Fruit fly (Drosophila melanogaster) whole organism, prepupa: ENCODE measurements around the gene CecB.

Source experiments
- CG11294 ChIP-seq: fragments of 200-800 bp; sonication (Bioruptor generic); IDR thresholded peaks from 2 replicates; pipeline ENCODE4 v1.3.6; 2022; ENCODE audit warnings: missing biosample characterization, missing genetic modification characterization
- CG11902 ChIP-seq: fragments of 200-800 bp; sonication (Bioruptor generic); optimal IDR thresholded peaks from 3 replicates; lab custom pipeline; 2016; ENCODE audit warnings: missing biosample characterization, missing genetic modification characterization
- CG1621 ChIP-seq: fragments of 200-800 bp; sonication (Bioruptor generic); optimal IDR thresholded peaks from 3 replicates; lab custom pipeline; 2018; ENCODE audit warnings: missing biosample characterization, mild to moderate bottlenecking, missing genetic modification characterization
- CG3032 ChIP-seq: fragments of 200-800 bp; optimal IDR thresholded peaks from 2 replicates; lab custom pipeline; 2019; ENCODE audit warnings: missing biosample characterization, mild to moderate bottlenecking, missing genetic modification characterization, moderate library complexity
- CG31627 ChIP-seq: fragments of 200-800 bp; sonication (Bioruptor generic); optimal IDR thresholded peaks from 3 replicates; lab custom pipeline; 2016; ENCODE audit warnings: missing biosample characterization, missing genetic modification characterization
- CG34406 ChIP-seq: fragments of 200-800 bp; sonication (Bioruptor generic); optimal IDR thresholded peaks from 3 replicates; lab custom pipeline; 2016; ENCODE audit warnings: missing biosample characterization, missing genetic modification characterization
- CG3919 ChIP-seq: fragments of 200-800 bp; sonication (Bioruptor generic); optimal IDR thresholded peaks from 3 replicates; lab custom pipeline; 2016; ENCODE audit warnings: missing biosample characterization, missing genetic modification characterization
- CG4318 ChIP-seq: fragments of 200-800 bp; sonication (Bioruptor generic); optimal IDR thresholded peaks from 3 replicates; lab custom pipeline; 2017; ENCODE audit warnings: missing biosample characterization, mild to moderate bottlenecking, missing genetic modification characterization
- CG6163 ChIP-seq: fragments of 200-800 bp; sonication (Bioruptor generic); IDR thresholded peaks from 3 replicates; pipeline ENCODE4 v1.3.6; 2022; ENCODE audit warnings: missing biosample characterization, missing genetic modification characterization
- CG6276 ChIP-seq: fragments of 200-800 bp; sonication (Bioruptor generic); optimal IDR thresholded peaks from 2 replicates; lab custom pipeline; 2017; ENCODE audit warnings: missing biosample characterization, mild to moderate bottlenecking, missing genetic modification characterization
- CG6792 ChIP-seq: fragments of 200-800 bp; sonication (Bioruptor generic); optimal IDR thresholded peaks from 3 replicates; lab custom pipeline; 2016; ENCODE audit warnings: missing biosample characterization, missing genetic modification characterization
- CG6854 ChIP-seq: fragments of 200-800 bp; sonication (Bioruptor generic); optimal IDR thresholded peaks from 2 replicates; lab custom pipeline; 2017; ENCODE audit warnings: missing biosample characterization, mild to moderate bottlenecking, missing genetic modification characterization
- CG7368 ChIP-seq: fragments of 200-800 bp; sonication (Bioruptor generic); optimal IDR thresholded peaks from 3 replicates; lab custom pipeline; 2016; ENCODE audit warnings: missing biosample characterization, missing genetic modification characterization
- CG8319 ChIP-seq: fragments of 200-800 bp; sonication (Bioruptor generic); optimal IDR thresholded peaks from 3 replicates; lab custom pipeline; 2016; ENCODE audit warnings: missing biosample characterization, missing genetic modification characterization
- Eip78C ChIP-seq: fragments of 200-800 bp; sonication (Bioruptor generic); peaks from one replicate; lab custom pipeline; 2016; ENCODE audit warnings: missing biosample characterization, missing genetic modification characterization
- Eip93F ChIP-seq: fragments of 200-800 bp; sonication (Bioruptor generic); optimal IDR thresholded peaks from 2 replicates; lab custom pipeline; 2016; ENCODE audit warnings: missing biosample characterization, mild to moderate bottlenecking, missing genetic modification characterization
- Hr39 ChIP-seq: fragments of 200-800 bp; sonication (Bioruptor generic); optimal IDR thresholded peaks from 2 replicates; lab custom pipeline; 2016; ENCODE audit warnings: missing biosample characterization, missing genetic modification characterization
- Hr4 ChIP-seq: fragments of 200-800 bp; sonication (Bioruptor generic); optimal IDR thresholded peaks from 3 replicates; lab custom pipeline; 2016; ENCODE audit warnings: missing biosample characterization, missing genetic modification characterization
- Sox102F ChIP-seq: fragments of 200-800 bp; sonication (Bioruptor generic); optimal IDR thresholded peaks from 2 replicates; lab custom pipeline; 2016; ENCODE audit warnings: missing biosample characterization, mild to moderate bottlenecking, missing genetic modification characterization
- Sox15 ChIP-seq: fragments of 200-800 bp; sonication (Bioruptor generic); optimal IDR thresholded peaks from 3 replicates; lab custom pipeline; 2016; ENCODE audit warnings: missing biosample characterization, missing genetic modification characterization
- acj6 ChIP-seq: fragments of 200-800 bp; sonication (Bioruptor generic); optimal IDR thresholded peaks from 3 replicates; lab custom pipeline; 2016; ENCODE audit warnings: missing biosample characterization, missing genetic modification characterization
- dac ChIP-seq: fragments of 200-800 bp; sonication (Bioruptor generic); optimal IDR thresholded peaks from 2 replicates; lab custom pipeline; 2017; ENCODE audit warnings: missing biosample characterization, mild to moderate bottlenecking, missing genetic modification characterization
- eg ChIP-seq: fragments of 200-800 bp; sonication (Bioruptor generic); IDR thresholded peaks from 3 replicates; pipeline ENCODE4 v1.3.6; 2022; ENCODE audit warnings: missing biosample characterization, missing genetic modification characterization
- esn ChIP-seq: fragments of 200-800 bp; sonication (Bioruptor generic); optimal IDR thresholded peaks from 2 replicates; lab custom pipeline; 2016; ENCODE audit warnings: missing biosample characterization, mild to moderate bottlenecking, missing genetic modification characterization, moderate library complexity
- lz ChIP-seq: fragments of 200-800 bp; sonication (Bioruptor generic); optimal IDR thresholded peaks from 3 replicates; lab custom pipeline; 2016; ENCODE audit warnings: missing biosample characterization, missing genetic modification characterization
- salr ChIP-seq, 2 experiments: fragments of 200-800 bp; sonication (Bioruptor generic); optimal IDR thresholded peaks; 3 replicates each; lab custom pipeline; 2016 to 2018; ENCODE audit warnings: missing biosample characterization in 2 of 2, missing genetic modification characterization in 2 of 2, mild to moderate bottlenecking in 1 of 2
- spab ChIP-seq: fragments of 200-800 bp; sonication (Bioruptor generic); optimal IDR thresholded peaks from 2 replicates; lab custom pipeline; 2017; ENCODE audit warnings: missing biosample characterization, mild to moderate bottlenecking, missing genetic modification characterization, missing genetic modification reagents
- svp ChIP-seq: fragments of 200-800 bp; sonication (Bioruptor generic); peaks from one replicate; lab custom pipeline; 2016; ENCODE audit warnings: missing biosample characterization, missing genetic modification characterization
- vri ChIP-seq: fragments of 200-800 bp; sonication (Bioruptor generic); optimal IDR thresholded peaks from 3 replicates; lab custom pipeline; 2016; ENCODE audit warnings: missing biosample characterization, mild to moderate bottlenecking, missing genetic modification characterization

Gene CecB

dm6 chr3R:30250496-30250978 is 36.9 kb upstream of the CecB start, which contains the start of gene CG9682:
Gene CG9682, plus strand, starts transcription at chr3R:30250928.
- TF ChIP-seq Hr4, result no peak
- TF ChIP-seq CG6276 (GFP tag; lab: Kevin White, UChicago), result no peak
- TF ChIP-seq CG6163, result no peak
- no peak for TF ChIP-seq vri (GFP tag; lab: Kevin White, UChicago)
- no peak for TF ChIP-seq CG34406
- TF ChIP-seq CG3032 (tag; lab: Kevin White, UChicago), result no peak
- TF ChIP-seq CG3919 (GFP tag; lab: Kevin White, UChicago), result no peak
- TF ChIP-seq, all 60 proteins: peak for 0

- no peak for TF ChIP-seq CG6854 (GFP tag; lab: Kevin White, UChicago)
- TF ChIP-seq CG4318 (GFP tag; lab: Kevin White, UChicago), result no peak
- TF ChIP-seq CG11902 (GFP tag; lab: Kevin White, UChicago), result no peak
- TF ChIP-seq CG6163, result no peak
- no peak for TF ChIP-seq Hr39
- no peak for TF ChIP-seq CG1621 (tag; lab: Kevin White, UChicago)
- no peak for TF ChIP-seq acj6 (GFP tag; lab: Kevin White, UChicago)
- TF ChIP-seq Sox102F (GFP tag; lab: Kevin White, UChicago), result no peak
- TF ChIP-seq Eip93F (GFP tag; lab: Kevin White, UChicago), result no peak
- no peak for TF ChIP-seq CG6792 (GFP tag; lab: Kevin White, UChicago)
- no peak for TF ChIP-seq spab (GFP tag; lab: Kevin White, UChicago)
Measured at dm6 chr3R:30249283-30249682, 35.7 kb upstream of the CecB start, which contains the start of gene CG34299. Gene CG34299, plus strand, starts transcription at chr3R:30249583.

- TF ChIP-seq Eip78C (GFP tag; lab: Kevin White, UChicago) (peak; percentile 41), lz (GFP tag; lab: Kevin White, UChicago) (no peak)
- TF ChIP-seq, all 60 proteins: peak for 1
Measured at dm6 chr3R:30248565-30248964, 35.0 kb upstream of the CecB start.

dm6 chr3R:30247802-30248363 is 34.3 kb upstream of the CecB start:
- TF ChIP-seq salr (GFP tag; optimal IDR thresholded peaks at IDR 0.05; lab: Kevin White, UChicago) (no peak), Sox15 (GFP tag; lab: Kevin White, UChicago) (no peak), CG34406 (no peak), CG31627 (GFP tag; lab: Kevin White, UChicago) (no peak), Eip93F (GFP tag; lab: Kevin White, UChicago) (no peak), esn (GFP tag; lab: Kevin White, UChicago) (no peak), CG7368 (no peak), eg (GFP tag; lab: Robert Waterston, UW) (0 out of 3 replicates have a peak, but pooled peaks have one; percentile 26), CG8319 (GFP tag; lab: Kevin White, UChicago) (no peak), lz (GFP tag; lab: Kevin White, UChicago) (no peak), Eip78C (GFP tag; lab: Kevin White, UChicago) (peak; percentile 41), vri (GFP tag; lab: Kevin White, UChicago) (no peak)

- TF ChIP-seq esn (GFP tag; lab: Kevin White, UChicago) (no peak), dac (GFP tag; lab: Kevin White, UChicago) (no peak), CG11294 (GFP tag; lab: Robert Waterston, UW) (no peak), svp (GFP tag; lab: Kevin White, UChicago) (peak; percentile 28), CG34406 (no peak)
- TF ChIP-seq, all 60 proteins: peak for 1
Measured at dm6 chr3R:30246603-30247002, 33.0 kb upstream of the CecB start, which contains the start of gene CG9733. Gene CG9733, minus strand, starts transcription at chr3R:30246703.
